Worm (Caenorhabditis elegans): Measurements from ENCODE around the gene scd-2.

DNA sequence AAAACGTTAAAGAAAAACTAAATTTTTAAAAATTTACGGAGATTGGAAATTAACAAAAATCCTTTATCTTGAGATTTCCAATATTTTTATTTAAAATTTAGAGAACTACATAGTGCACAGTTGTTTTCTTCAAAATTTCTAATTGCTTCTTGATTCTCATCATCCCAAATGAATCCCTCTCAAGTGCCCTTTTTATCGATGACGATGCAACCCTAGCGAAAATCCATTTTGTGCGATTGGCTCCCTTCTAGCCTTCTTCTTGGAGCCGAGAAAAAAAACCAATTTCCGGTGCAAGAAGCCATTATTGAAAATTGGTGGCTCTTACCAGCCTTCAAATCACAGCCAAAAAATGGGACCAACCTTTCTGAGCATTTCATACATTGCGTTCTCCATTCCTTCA lies 29.5 kb downstream of the scd-2 start:
- TF ChIP-seq him-1 (tag; optimal IDR thresholded peaks at IDR 0.05) (no peak), W03F9.2 (tag; optimal IDR thresholded peaks at IDR 0.05) (no peak), dao-5 (tag; optimal IDR thresholded peaks at IDR 0.05) (no peak)

Data from whole organism, L4/young adult.